Worm (Caenorhabditis elegans): ENCODE results near the gene F21A3.2.

The F21A3.2 gene

DNA sequence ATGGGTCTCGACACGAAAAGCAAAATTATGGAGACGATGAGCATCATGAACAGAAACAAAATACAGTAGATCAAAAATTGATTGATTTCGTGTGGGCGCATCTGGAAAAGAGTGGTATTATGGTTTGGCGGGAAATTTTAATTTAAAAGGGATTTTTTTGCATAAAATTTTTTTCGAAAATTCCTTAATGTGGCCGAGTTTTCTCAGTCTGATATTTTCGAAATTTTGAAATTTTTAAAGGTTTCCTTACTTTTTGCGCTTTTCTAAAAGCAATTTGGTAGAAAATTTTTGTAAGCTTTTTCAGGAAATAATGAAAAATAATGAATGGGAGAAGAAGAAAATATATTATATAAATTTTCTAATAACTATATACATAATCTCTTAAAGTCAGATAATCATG is at the start of gene F21A3.2:
Gene F21A3.2, minus strand, starts transcription at position 101 of the 400 bp plus-strand sequence.
- TF ChIP-seq T22C8.4 (GFP tag; IDR thresholded peaks at IDR 0.05) (no peak), med-1 (GFP tag; optimal IDR thresholded peaks at IDR 0.05; ENCODE audit: insufficient read depth) (no peak), ref-1 (GFP tag; conservative IDR thresholded peaks at IDR 0.05) (no peak), flt-1 (GFP tag; IDR thresholded peaks at IDR 0.05) (no peak), klf-2 (GFP tag; conservative IDR thresholded peaks at IDR 0.05) (no peak), ztf-23 (GFP tag; IDR thresholded peaks at IDR 0.05) (no peak), tab-1 (GFP tag; IDR thresholded peaks at IDR 0.05) (no peak), cog-1 (tag; optimal IDR thresholded peaks at IDR 0.05) (no peak), ztf-29 (GFP tag; IDR thresholded peaks at IDR 0.05) (no peak)

DNA sequence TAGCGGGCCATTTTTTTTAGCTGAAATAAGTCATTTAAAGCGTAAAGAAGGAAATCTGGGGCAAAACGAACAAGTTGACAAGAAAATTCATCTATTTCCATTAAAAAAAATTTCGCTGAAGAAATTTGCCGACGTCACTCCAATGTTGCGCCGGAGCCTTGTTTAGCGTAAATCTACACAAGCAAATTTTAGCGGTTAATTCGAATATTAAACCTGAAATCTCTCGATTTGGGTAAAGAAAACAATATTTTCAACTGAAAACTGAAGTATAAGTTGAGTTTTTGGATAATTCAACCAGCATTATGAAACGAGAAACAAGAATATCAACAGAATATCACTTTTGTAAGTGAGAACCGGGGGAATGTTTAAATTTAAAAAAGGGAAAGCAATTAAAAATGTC is 44.6 kb upstream of the F21A3.2 start, which contains the start of gene F28F8.9:
Gene F28F8.9, minus strand, starts transcription at position 288 of the 400 bp plus-strand sequence.
- TF ChIP-seq klf-2 (GFP tag; conservative IDR thresholded peaks at IDR 0.05) (no peak), flt-1 (GFP tag; IDR thresholded peaks at IDR 0.05) (no peak), cog-1 (tag; optimal IDR thresholded peaks at IDR 0.05) (no peak), ref-1 (GFP tag; conservative IDR thresholded peaks at IDR 0.05) (no peak), tab-1 (GFP tag; IDR thresholded peaks at IDR 0.05) (no peak), T22C8.4 (GFP tag; IDR thresholded peaks at IDR 0.05) (no peak), med-1 (GFP tag; optimal IDR thresholded peaks at IDR 0.05; ENCODE audit: insufficient read depth) (no peak), ztf-23 (GFP tag; IDR thresholded peaks at IDR 0.05) (no peak), ztf-29 (GFP tag; IDR thresholded peaks at IDR 0.05) (no peak)

DNA sequence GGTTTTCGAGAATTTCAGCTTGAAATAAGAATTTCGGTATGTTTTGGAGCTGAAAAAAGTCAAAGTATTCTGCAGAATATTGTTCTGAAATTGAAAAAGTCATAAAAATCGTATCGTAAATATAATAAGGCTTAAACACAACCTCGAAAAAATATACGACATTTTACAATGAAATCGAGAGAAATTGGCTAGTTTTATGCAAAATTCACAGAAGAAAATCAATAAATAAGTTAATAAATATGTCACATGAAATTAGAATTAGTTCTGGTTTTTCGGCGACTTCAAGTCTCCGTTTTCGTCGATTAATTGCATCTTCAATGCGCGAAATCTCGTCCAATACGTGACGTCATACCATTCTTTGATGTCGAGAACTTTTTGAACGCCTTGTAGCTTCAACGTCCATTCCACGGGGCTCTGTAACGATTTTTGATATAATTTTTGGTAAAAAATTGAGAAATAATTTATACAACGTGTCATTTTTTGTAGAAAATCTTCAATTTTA is 43.7 kb upstream of the F21A3.2 start, which contains the start of gene atx-3:
Gene atx-3, minus strand, starts transcription at position 51 of the 502 bp plus-strand sequence.
- no peak for TF ChIP-seq flt-1 (GFP tag; IDR thresholded peaks at IDR 0.05)
- TF ChIP-seq ztf-29 (GFP tag; IDR thresholded peaks at IDR 0.05), result no peak
- TF ChIP-seq ztf-23 (GFP tag; IDR thresholded peaks at IDR 0.05), result no peak
- no peak for TF ChIP-seq med-1 (GFP tag; optimal IDR thresholded peaks at IDR 0.05; ENCODE audit: insufficient read depth)
- TF ChIP-seq klf-2 (GFP tag; conservative IDR thresholded peaks at IDR 0.05), result no peak
- TF ChIP-seq tab-1 (GFP tag; IDR thresholded peaks at IDR 0.05), result no peak
- TF ChIP-seq T22C8.4 (GFP tag; IDR thresholded peaks at IDR 0.05), result no peak
- no peak for TF ChIP-seq cog-1 (tag; optimal IDR thresholded peaks at IDR 0.05)
- no peak for TF ChIP-seq ref-1 (GFP tag; conservative IDR thresholded peaks at IDR 0.05)

DNA sequence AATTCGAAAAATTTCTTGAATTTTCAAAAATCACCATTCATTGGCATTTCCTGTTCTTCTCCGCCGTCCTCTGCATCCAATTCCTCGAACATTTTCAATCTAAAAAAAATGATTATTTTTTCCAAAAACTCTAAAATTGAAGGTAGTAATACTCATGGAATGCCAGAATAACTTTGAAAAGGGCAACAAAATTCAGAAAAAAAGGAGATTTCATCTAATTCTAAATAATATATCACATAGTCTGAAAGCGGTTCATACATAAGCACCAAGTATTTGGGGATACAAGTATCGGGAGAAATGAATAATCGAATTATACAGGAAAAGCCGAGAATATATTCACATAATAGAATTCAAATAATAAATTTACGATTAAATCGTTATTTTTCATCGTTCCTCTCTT is 41.5 kb upstream of the F21A3.2 start, which contains the start of gene mdt-28:
Gene mdt-28, minus strand, starts transcription at position 101 of the 400 bp plus-strand sequence.
- TF ChIP-seq flt-1 (GFP tag; IDR thresholded peaks at IDR 0.05), result no peak
- TF ChIP-seq klf-2 (GFP tag; conservative IDR thresholded peaks at IDR 0.05), result no peak
- TF ChIP-seq ztf-23 (GFP tag; IDR thresholded peaks at IDR 0.05), result no peak
- TF ChIP-seq cog-1 (tag; optimal IDR thresholded peaks at IDR 0.05), result no peak
- no peak for TF ChIP-seq ref-1 (GFP tag; conservative IDR thresholded peaks at IDR 0.05)
- TF ChIP-seq tab-1 (GFP tag; IDR thresholded peaks at IDR 0.05), result no peak
- TF ChIP-seq ztf-29 (GFP tag; IDR thresholded peaks at IDR 0.05), result no peak
- TF ChIP-seq T22C8.4 (GFP tag; IDR thresholded peaks at IDR 0.05), result no peak
- TF ChIP-seq med-1 (GFP tag; optimal IDR thresholded peaks at IDR 0.05; ENCODE audit: insufficient read depth), result no peak

DNA sequence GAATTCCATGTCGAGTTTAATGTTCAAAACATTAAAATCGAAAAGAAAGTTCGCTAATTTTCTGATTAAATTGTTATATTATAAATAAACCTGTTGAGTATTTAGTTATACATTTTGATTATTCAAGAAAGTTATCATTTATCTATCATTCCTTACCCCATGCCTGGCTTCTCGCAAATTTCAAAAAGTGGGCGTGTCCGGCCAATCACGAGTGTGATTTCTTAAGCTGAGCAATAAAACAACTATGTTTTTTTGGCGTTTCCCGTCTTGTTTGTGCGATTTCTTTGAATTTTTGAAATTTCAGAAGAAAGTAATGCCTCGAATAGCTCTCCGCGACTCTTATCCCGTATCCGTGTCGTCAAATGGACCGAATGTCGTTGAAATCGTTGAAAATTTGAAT is 38.8 kb upstream of the F21A3.2 start, which contains the start of gene fbxa-94:
Gene fbxa-94, plus strand, starts transcription at position 301 of the 400 bp plus-strand sequence.
- TF ChIP-seq ref-1 (GFP tag; conservative IDR thresholded peaks at IDR 0.05) (no peak), flt-1 (GFP tag; IDR thresholded peaks at IDR 0.05) (no peak), med-1 (GFP tag; optimal IDR thresholded peaks at IDR 0.05; ENCODE audit: insufficient read depth) (no peak), ztf-29 (GFP tag; IDR thresholded peaks at IDR 0.05) (no peak), T22C8.4 (GFP tag; IDR thresholded peaks at IDR 0.05) (no peak), klf-2 (GFP tag; conservative IDR thresholded peaks at IDR 0.05) (no peak), tab-1 (GFP tag; IDR thresholded peaks at IDR 0.05) (no peak), ztf-23 (GFP tag; IDR thresholded peaks at IDR 0.05) (no peak), cog-1 (tag; optimal IDR thresholded peaks at IDR 0.05) (no peak)

DNA sequence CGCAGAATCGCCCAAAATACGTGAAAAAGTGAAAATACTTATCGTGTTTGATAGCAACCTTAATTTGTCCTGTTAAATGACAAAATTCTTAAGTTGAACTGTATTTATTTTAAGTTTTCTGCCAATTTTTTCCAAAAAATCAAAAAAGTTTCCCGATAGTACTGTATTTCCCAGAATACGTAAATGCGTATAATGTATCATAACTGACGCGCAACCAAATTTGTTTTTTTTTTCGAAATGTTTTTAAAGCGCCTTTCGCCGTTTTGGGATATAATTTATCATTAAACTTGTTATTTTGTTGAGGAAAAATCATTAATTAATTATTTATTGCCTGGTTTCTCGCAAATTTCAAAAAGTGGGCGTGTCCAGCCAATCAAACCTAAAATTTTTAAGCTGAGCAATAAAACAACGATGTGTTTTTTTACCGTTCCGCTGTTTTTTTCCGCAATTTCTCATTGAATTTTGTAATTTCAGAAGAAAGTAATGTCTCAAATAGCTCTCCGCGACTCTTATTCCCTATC is 37.3 kb upstream of the F21A3.2 start, which contains the start of gene fbxa-95:
Gene fbxa-95, plus strand, starts transcription at position 471 of the 521 bp plus-strand sequence.
- TF ChIP-seq med-1 (GFP tag; optimal IDR thresholded peaks at IDR 0.05; ENCODE audit: insufficient read depth), result no peak
- TF ChIP-seq cog-1 (tag; optimal IDR thresholded peaks at IDR 0.05), result no peak
- no peak for TF ChIP-seq tab-1 (GFP tag; IDR thresholded peaks at IDR 0.05)
- TF ChIP-seq ref-1 (GFP tag; conservative IDR thresholded peaks at IDR 0.05), result no peak
- TF ChIP-seq klf-2 (GFP tag; conservative IDR thresholded peaks at IDR 0.05), result no peak
- no peak for TF ChIP-seq ztf-29 (GFP tag; IDR thresholded peaks at IDR 0.05)
- no peak for TF ChIP-seq flt-1 (GFP tag; IDR thresholded peaks at IDR 0.05)
- TF ChIP-seq ztf-23 (GFP tag; IDR thresholded peaks at IDR 0.05), result no peak
- no peak for TF ChIP-seq T22C8.4 (GFP tag; IDR thresholded peaks at IDR 0.05)

DNA sequence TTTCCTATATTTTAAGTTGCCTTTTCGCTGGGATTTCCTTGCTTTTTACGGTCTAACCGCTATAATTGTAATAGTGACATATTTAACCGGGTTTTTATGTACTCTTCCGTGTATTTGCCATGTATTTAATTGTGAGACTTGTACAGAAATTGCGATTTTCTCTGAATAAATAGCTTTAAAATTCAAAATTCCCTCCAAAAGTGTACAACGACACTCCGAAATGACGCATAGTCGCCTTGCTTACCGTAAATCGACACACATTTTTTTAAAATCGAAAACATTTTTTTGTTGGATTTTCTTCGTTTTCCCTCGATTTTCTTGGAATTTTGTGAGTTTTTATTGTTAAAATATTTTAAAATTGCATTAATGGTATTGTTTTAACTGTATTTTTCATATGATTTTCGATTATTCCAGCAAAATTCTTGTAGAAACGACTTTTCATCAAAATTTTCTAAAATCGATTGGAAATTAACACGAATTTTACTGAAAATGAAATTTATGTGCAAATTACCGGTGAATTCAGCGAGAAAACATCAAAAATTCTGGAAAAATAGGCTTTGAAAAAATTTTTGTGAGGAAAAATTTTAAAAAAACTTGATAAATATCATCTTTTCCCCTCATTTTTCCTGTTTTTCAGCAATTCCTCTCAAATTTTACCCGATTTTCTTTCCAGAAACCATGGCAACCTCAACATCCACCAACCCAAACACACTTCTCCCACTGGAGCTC is 36.1 kb upstream of the F21A3.2 start, which contains the start of gene lsm-5:
Gene lsm-5, plus strand, starts transcription at position 679 of the 729 bp plus-strand sequence.
- TF ChIP-seq T22C8.4 (GFP tag; IDR thresholded peaks at IDR 0.05), result no peak
- TF ChIP-seq ref-1 (GFP tag; conservative IDR thresholded peaks at IDR 0.05), result no peak
- no peak for TF ChIP-seq ztf-29 (GFP tag; IDR thresholded peaks at IDR 0.05)
- no peak for TF ChIP-seq ztf-23 (GFP tag; IDR thresholded peaks at IDR 0.05)
- TF ChIP-seq med-1 (GFP tag; optimal IDR thresholded peaks at IDR 0.05; ENCODE audit: insufficient read depth), result no peak
- no peak for TF ChIP-seq flt-1 (GFP tag; IDR thresholded peaks at IDR 0.05)
- no peak for TF ChIP-seq cog-1 (tag; optimal IDR thresholded peaks at IDR 0.05)
- no peak for TF ChIP-seq klf-2 (GFP tag; conservative IDR thresholded peaks at IDR 0.05)
- TF ChIP-seq tab-1 (GFP tag; IDR thresholded peaks at IDR 0.05), result no peak

DNA sequence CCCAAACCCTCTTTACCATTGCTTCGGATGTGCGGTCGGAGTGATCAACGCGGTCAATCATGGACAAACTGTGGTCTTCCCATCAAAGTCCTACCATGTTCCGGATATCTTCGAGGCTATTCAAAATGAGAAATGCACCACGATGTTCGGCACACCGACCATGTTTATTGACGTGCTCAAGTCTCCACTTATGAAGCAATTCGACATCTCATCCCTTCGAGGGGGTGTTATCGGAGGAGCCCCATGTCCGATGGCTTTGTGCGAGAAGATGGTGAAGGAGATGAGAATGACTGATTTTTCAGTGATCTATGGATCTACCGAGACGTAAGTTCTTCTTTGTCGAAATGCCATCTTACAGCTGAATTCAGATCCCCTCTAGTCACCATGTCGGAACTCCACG is 34.6 kb upstream of the F21A3.2 start:
- TF ChIP-seq ztf-23 (GFP tag; IDR thresholded peaks at IDR 0.05) (no peak), klf-2 (GFP tag; conservative IDR thresholded peaks at IDR 0.05) (no peak), ref-1 (GFP tag; conservative IDR thresholded peaks at IDR 0.05) (no peak), flt-1 (GFP tag; IDR thresholded peaks at IDR 0.05) (no peak), T22C8.4 (GFP tag; IDR thresholded peaks at IDR 0.05) (no peak), cog-1 (tag; optimal IDR thresholded peaks at IDR 0.05) (no peak), tab-1 (GFP tag; IDR thresholded peaks at IDR 0.05) (no peak), med-1 (GFP tag; optimal IDR thresholded peaks at IDR 0.05; ENCODE audit: insufficient read depth) (no peak), ztf-29 (GFP tag; IDR thresholded peaks at IDR 0.05) (no peak)
